Fruit fly (Drosophila melanogaster) whole organism, embryonic: ENCODE measurements around the gene CG31952.
A peak's percentile ranks its signal among the peaks of the same experiment; 100 is the strongest.

Experiments
- Ada2b ChIP-seq: fragments of 200-800 bp; sonication (Bioruptor generic); IDR thresholded peaks from 2 replicates; pipeline ENCODE4 v1.3.6; 2022; ENCODE audit warnings: missing biosample characterization, missing genetic modification characterization
- Atf6 ChIP-seq: fragments of 200-800 bp; sonication (Bioruptor generic); IDR thresholded peaks from 2 replicates; pipeline ENCODE4 v1.3.6; 2022; ENCODE audit warnings: missing biosample characterization, missing genetic modification characterization
- CG10565 ChIP-seq: fragments of 200-800 bp; sonication (Bioruptor generic); optimal IDR thresholded peaks from 3 replicates; lab custom pipeline; 2016; ENCODE audit warnings: missing biosample characterization, mild to moderate bottlenecking, missing genetic modification characterization
- CG11723 ChIP-seq: fragments of 200-800 bp; sonication (Bioruptor generic); optimal IDR thresholded peaks from 2 replicates; lab custom pipeline; 2017; ENCODE audit warnings: missing biosample characterization, mild to moderate bottlenecking, missing genetic modification characterization
- CG15514 ChIP-seq: fragments of 200-800 bp; sonication (Bioruptor generic); optimal IDR thresholded peaks from 3 replicates; lab custom pipeline; 2017; ENCODE audit warnings: missing biosample characterization, missing genetic modification characterization, mild to moderate bottlenecking, moderate library complexity, missing genetic modification reagents
- CG16813 ChIP-seq: fragments of 200-800 bp; sonication (Bioruptor generic); IDR thresholded peaks from 3 replicates; pipeline ENCODE4 v1.3.6; 2022; ENCODE audit warnings: missing biosample characterization, missing genetic modification characterization; ENCODE audit not compliant: partially characterized antibody
- CG16815 ChIP-seq: fragments of 200-800 bp; sonication (Bioruptor generic); optimal IDR thresholded peaks from 3 replicates; lab custom pipeline; 2017; ENCODE audit warnings: missing biosample characterization, mild to moderate bottlenecking, missing genetic modification characterization
- CG16863 ChIP-seq: fragments of 200-800 bp; sonication (Bioruptor generic); optimal IDR thresholded peaks from 3 replicates; lab custom pipeline; 2016; ENCODE audit warnings: missing biosample characterization, missing genetic modification characterization
- CG17328 ChIP-seq: fragments of 200-800 bp; sonication (Bioruptor generic); IDR thresholded peaks from 2 replicates; pipeline ENCODE4 v1.3.6; 2022; ENCODE audit warnings: missing biosample characterization, missing genetic modification characterization
- CG17385 ChIP-seq: fragments of 200-800 bp; sonication (Bioruptor generic); optimal IDR thresholded peaks from 3 replicates; lab custom pipeline; 2018; ENCODE audit warnings: missing biosample characterization, mild to moderate bottlenecking, missing genetic modification characterization
- CG17802 ChIP-seq: fragments of 200-800 bp; sonication (Bioruptor generic); optimal IDR thresholded peaks from 2 replicates; lab custom pipeline; 2018; ENCODE audit warnings: missing biosample characterization, mild to moderate bottlenecking, missing genetic modification characterization, moderate library complexity
- CG32532 ChIP-seq: fragments of 200-800 bp; sonication (Bioruptor generic); IDR thresholded peaks from 2 replicates; pipeline ENCODE4 v1.3.6; 2022; ENCODE audit warnings: missing biosample characterization, missing genetic modification characterization
- CG3995 ChIP-seq: fragments of 200-800 bp; sonication (Bioruptor generic); optimal IDR thresholded peaks from 3 replicates; lab custom pipeline; 2016; ENCODE audit warnings: missing biosample characterization, missing genetic modification characterization
- CG4282 ChIP-seq: fragments of 200-800 bp; sonication (Bioruptor generic); optimal IDR thresholded peaks from 2 replicates; lab custom pipeline; 2016; ENCODE audit warnings: missing biosample characterization, missing genetic modification characterization
- CG4707 ChIP-seq: fragments of 200-800 bp; sonication (Bioruptor generic); optimal IDR thresholded peaks from 2 replicates; lab custom pipeline; 2018; ENCODE audit warnings: missing biosample characterization, mild to moderate bottlenecking, missing genetic modification characterization, moderate library complexity
- CG6765 ChIP-seq: fragments of 200-800 bp; sonication (Bioruptor generic); optimal IDR thresholded peaks from 3 replicates; lab custom pipeline; 2017; ENCODE audit warnings: missing biosample characterization, mild to moderate bottlenecking, missing genetic modification characterization
- CG6791 ChIP-seq: fragments of 200-800 bp; sonication (Bioruptor generic); IDR thresholded peaks from 3 replicates; pipeline ENCODE4 v1.3.6; 2022; ENCODE audit warnings: missing biosample characterization, missing genetic modification characterization; ENCODE audit not compliant: partially characterized antibody
- CG7928 ChIP-seq: fragments of 200-800 bp; sonication (Bioruptor generic); optimal IDR thresholded peaks from 2 replicates; lab custom pipeline; 2017; ENCODE audit warnings: missing biosample characterization, mild to moderate bottlenecking, missing genetic modification characterization
- CG8089 ChIP-seq: fragments of 200-800 bp; sonication (Bioruptor generic); optimal IDR thresholded peaks from 3 replicates; lab custom pipeline; 2016; ENCODE audit warnings: missing biosample characterization, missing genetic modification characterization
- CG9797 ChIP-seq: fragments of 200-800 bp; sonication (Bioruptor generic); optimal IDR thresholded peaks from 3 replicates; lab custom pipeline; 2018; ENCODE audit warnings: missing biosample characterization, mild to moderate bottlenecking, missing genetic modification characterization
- Chrac-16 ChIP-seq: fragments of 200-800 bp; sonication (Bioruptor generic); optimal IDR thresholded peaks from 3 replicates; lab custom pipeline; 2016; ENCODE audit warnings: missing biosample characterization, missing genetic modification characterization
- Dad ChIP-seq: fragments of 200-800 bp; sonication (Bioruptor generic); optimal IDR thresholded peaks from 3 replicates; lab custom pipeline; 2016; ENCODE audit warnings: missing biosample characterization, missing genetic modification characterization
- Fer1 ChIP-seq: fragments of 200-800 bp; sonication (Bioruptor generic); optimal IDR thresholded peaks from 2 replicates; lab custom pipeline; 2017; ENCODE audit warnings: missing biosample characterization, mild to moderate bottlenecking, missing genetic modification characterization
- Kr ChIP-seq: fragments of 200-800 bp; sonication (Bioruptor generic); optimal IDR thresholded peaks from 2 replicates; lab custom pipeline; 2017; ENCODE audit warnings: missing biosample characterization, mild to moderate bottlenecking, missing genetic modification characterization
- Mrtf ChIP-seq: fragments of 200-800 bp; sonication (Bioruptor generic); IDR thresholded peaks from 3 replicates; pipeline ENCODE4 v1.3.6; 2022; ENCODE audit warnings: missing biosample characterization, missing genetic modification characterization
- Side ChIP-seq: fragments of 200-800 bp; sonication (Bioruptor generic); optimal IDR thresholded peaks from 2 replicates; lab custom pipeline; 2016; ENCODE audit warnings: missing biosample characterization, missing genetic modification characterization
- Sox100B ChIP-seq: fragments of 200-800 bp; sonication (Bioruptor generic); optimal IDR thresholded peaks from 3 replicates; lab custom pipeline; 2018; ENCODE audit warnings: missing biosample characterization, mild to moderate bottlenecking, missing genetic modification characterization
- al ChIP-seq: fragments of 200-800 bp; sonication (Bioruptor generic); IDR thresholded peaks from 2 replicates; pipeline ENCODE4 v1.3.6; 2022; ENCODE audit warnings: missing biosample characterization, missing genetic modification characterization
- dan ChIP-seq: fragments of 200-800 bp; sonication (Bioruptor generic); IDR thresholded peaks from 2 replicates; pipeline ENCODE4 v1.3.6; 2022; ENCODE audit warnings: missing biosample characterization, missing genetic modification characterization
- disco-r ChIP-seq: fragments of 200-800 bp; sonication (Bioruptor generic); optimal IDR thresholded peaks from 2 replicates; lab custom pipeline; 2016; ENCODE audit warnings: missing biosample characterization, missing genetic modification characterization
- dysf ChIP-seq: fragments of 200-800 bp; sonication (Bioruptor generic); IDR thresholded peaks from 3 replicates; pipeline ENCODE4 v1.3.6; 2022; ENCODE audit warnings: missing biosample characterization, missing genetic modification characterization
- esg ChIP-seq: fragments of 200-800 bp; sonication (Bioruptor generic); conservative IDR thresholded peaks from 2 replicates; pipeline ENCODE4 v1.3.6; 2022; ENCODE audit warnings: missing biosample characterization, missing genetic modification characterization
- fd3F ChIP-seq: fragments of 200-800 bp; sonication (Bioruptor generic); optimal IDR thresholded peaks from 2 replicates; lab custom pipeline; 2018; ENCODE audit warnings: missing biosample characterization, mild to moderate bottlenecking, missing genetic modification characterization, moderate library complexity
- fd64A ChIP-seq: fragments of 200-800 bp; sonication (Bioruptor generic); optimal IDR thresholded peaks from 3 replicates; lab custom pipeline; 2018; ENCODE audit warnings: missing biosample characterization, mild to moderate bottlenecking, missing genetic modification characterization
- fu2 ChIP-seq: fragments of 200-800 bp; sonication (Bioruptor generic); optimal IDR thresholded peaks from 2 replicates; lab custom pipeline; 2016; ENCODE audit warnings: missing biosample characterization, missing genetic modification characterization
- gsb-n ChIP-seq: fragments of 200-800 bp; sonication (Bioruptor generic); optimal IDR thresholded peaks from 3 replicates; lab custom pipeline; 2018; ENCODE audit warnings: missing biosample characterization, mild to moderate bottlenecking, missing genetic modification characterization
- kni ChIP-seq: fragments of 200-800 bp; sonication (Bioruptor generic); optimal IDR thresholded peaks from 3 replicates; lab custom pipeline; 2017; ENCODE audit warnings: mild to moderate bottlenecking, missing biosample characterization, missing genetic modification reagents, missing genetic modification characterization
- knrl ChIP-seq: fragments of 200-800 bp; sonication (Bioruptor generic); IDR thresholded peaks from 3 replicates; pipeline ENCODE4 v1.3.6; 2022; ENCODE audit warnings: missing biosample characterization, missing genetic modification characterization; ENCODE audit not compliant: partially characterized antibody
- lmd ChIP-seq: fragments of 200-800 bp; sonication (Bioruptor generic); IDR thresholded peaks from 2 replicates; pipeline ENCODE4 v1.3.6; 2022; ENCODE audit warnings: missing biosample characterization, missing genetic modification characterization
- mam ChIP-seq: fragments of 200-800 bp; sonication (Bioruptor generic); optimal IDR thresholded peaks from 3 replicates; lab custom pipeline; 2016; ENCODE audit warnings: missing biosample characterization, missing genetic modification characterization
- mirr ChIP-seq: fragments of 200-800 bp; sonication (Bioruptor generic); optimal IDR thresholded peaks from 3 replicates; lab custom pipeline; 2018; ENCODE audit warnings: missing biosample characterization, mild to moderate bottlenecking, missing genetic modification characterization
- pan ChIP-seq, 4 experiments: fragments of >200 bp in 3 of 4; fragments of 200-800 bp in 1 of 4; sonication (Bioruptor generic) in 1 of 4; optimal IDR thresholded peaks in 3 of 4; IDR thresholded peaks in 1 of 4; 2 replicates each; pipeline versions ENCODE4 v1.3.6 to Lab custom; 2017 to 2022; ENCODE audit warnings: missing biosample characterization in 2 of 4, missing genetic modification characterization in 2 of 4, mixed read lengths in 1 of 4
- peb ChIP-seq: fragments of 200-800 bp; sonication (Bioruptor generic); IDR thresholded peaks from 2 replicates; pipeline ENCODE4 v1.3.6; 2022; ENCODE audit warnings: missing biosample characterization, missing genetic modification characterization
- pros ChIP-seq: fragments of 200-800 bp; sonication (Bioruptor generic); optimal IDR thresholded peaks from 3 replicates; lab custom pipeline; 2019; ENCODE audit warnings: missing biosample characterization, mild to moderate bottlenecking, missing genetic modification characterization, moderate library complexity
- row ChIP-seq: fragments of 200-800 bp; sonication (Bioruptor generic); IDR thresholded peaks from 3 replicates; pipeline ENCODE4 v1.3.6; 2022; ENCODE audit warnings: missing biosample characterization, missing genetic modification characterization
- sd ChIP-seq: fragments of 200-800 bp; sonication (Bioruptor generic); optimal IDR thresholded peaks from 3 replicates; lab custom pipeline; 2018; ENCODE audit warnings: missing biosample characterization, mild to moderate bottlenecking, missing genetic modification characterization, moderate library complexity
- sisA ChIP-seq: fragments of 200-800 bp; sonication (Bioruptor generic); IDR thresholded peaks from 2 replicates; pipeline ENCODE4 v1.3.6; 2022; ENCODE audit warnings: missing biosample characterization, missing genetic modification characterization
- tll ChIP-seq, 2 experiments: fragments of 200-800 bp in 1 of 2; fragments of >200 bp in 1 of 2; sonication (Bioruptor generic) in 1 of 2; optimal IDR thresholded peaks; 2 replicates each; lab custom pipeline; 2017 to 2019; ENCODE audit warnings: missing biosample characterization in 2 of 2, missing genetic modification characterization in 2 of 2, mild to moderate bottlenecking in 1 of 2, moderate library complexity in 1 of 2
- zfh1 ChIP-seq: fragments of 200-800 bp; sonication (Bioruptor generic); IDR thresholded peaks from 3 replicates; pipeline ENCODE4 v1.3.6; 2022; ENCODE audit warnings: missing biosample characterization, missing genetic modification characterization
- zfh2 ChIP-seq: fragments of 200-800 bp; sonication (Bioruptor generic); optimal IDR thresholded peaks from 2 replicates; lab custom pipeline; 2016; ENCODE audit warnings: missing biosample characterization, missing genetic modification characterization

CG31952 gene

DNA sequence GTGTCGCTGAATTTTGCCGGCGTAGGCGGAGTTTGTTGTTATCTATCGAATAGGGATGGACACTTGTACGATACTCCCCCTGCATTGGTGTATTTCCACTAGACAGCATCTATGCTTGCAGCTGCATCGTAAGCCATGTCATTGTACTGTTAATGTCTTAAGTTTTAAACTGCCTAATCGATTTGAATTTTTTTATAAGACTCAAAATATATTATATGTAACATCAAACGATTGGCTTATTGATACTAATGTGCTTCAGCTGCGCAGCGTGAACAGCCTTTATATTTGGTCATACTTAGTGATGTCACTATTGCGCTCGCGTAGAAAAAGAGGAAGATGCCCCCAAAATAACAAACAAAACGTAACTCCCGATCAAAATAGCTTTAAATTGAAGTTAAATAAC, 39.8 kb upstream of the CG31952 start, which contains the start of the genes CG9662 and Ptpa (continued):
- TF ChIP-seq Chrac-16 (GFP tag; lab: Kevin White, UChicago): peak; percentile 86
- TF ChIP-seq CG17385 (GFP tag; lab: Kevin White, UChicago): peak; percentile 91
- no peak for TF ChIP-seq pros (GFP tag; lab: Kevin White, UChicago)
- peak; percentile 62 for TF ChIP-seq CG4282 (GFP tag; lab: Kevin White, UChicago)
- TF ChIP-seq esg (GFP tag; lab: Robert Waterston, UW): peak; percentile 85
- peak; percentile 72 for TF ChIP-seq dan (GFP tag; lab: Robert Waterston, UW)
- TF ChIP-seq sisA (GFP tag; lab: Robert Waterston, UW): peak; percentile 92
- TF ChIP-seq CG16863 (GFP tag; lab: Kevin White, UChicago): peak; percentile 72
- peak; percentile 88 for TF ChIP-seq lmd (GFP tag; lab: Robert Waterston, UW)
- TF ChIP-seq peb (GFP tag; lab: Robert Waterston, UW): peak; percentile 67
- TF ChIP-seq CG16813: peak; percentile 97
- peak; percentile 98 for TF ChIP-seq knrl (GFP tag; lab: Robert Waterston, UW)
- no peak for TF ChIP-seq Sox100B (GFP tag; lab: Kevin White, UChicago)
- peak; percentile 89 for TF ChIP-seq zfh2 (GFP tag; lab: Kevin White, UChicago)
- TF ChIP-seq fd3F (GFP tag; lab: Kevin White, UChicago): peak; percentile 57
- TF ChIP-seq pan (optimal IDR thresholded peaks at IDR 0.05; lab: Kevin White, UChicago): no peak
- TF ChIP-seq pan (GFP tag; optimal IDR thresholded peaks at IDR 0.05 in 1 of 2, IDR thresholded peaks at IDR 0.05 in 1 of 2): peak in 1 of 2 experiments; percentile 77
- TF ChIP-seq row (GFP tag; lab: Robert Waterston, UW): peak; percentile 98
- peak; percentile 49 for TF ChIP-seq disco-r
- TF ChIP-seq dysf: peak; percentile 90
- TF ChIP-seq CG6765 (GFP tag; lab: Kevin White, UChicago): no peak
- no peak for TF ChIP-seq mirr (GFP tag; lab: Kevin White, UChicago)
- TF ChIP-seq Side (GFP tag; lab: Kevin White, UChicago): peak; percentile 74
- no peak for TF ChIP-seq CG4707 (GFP tag; lab: Kevin White, UChicago)
- TF ChIP-seq zfh1: peak; percentile 80
- peak; percentile 66 for TF ChIP-seq CG17328 (GFP tag; lab: Robert Waterston, UW)
- TF ChIP-seq al (GFP tag; lab: Robert Waterston, UW): peak; percentile 73
- TF ChIP-seq CG3995 (GFP tag; lab: Kevin White, UChicago): peak; percentile 59
- TF ChIP-seq kni (GFP tag; lab: Kevin White, UChicago): no peak
- peak; percentile 93 for TF ChIP-seq mam (GFP tag; lab: Kevin White, UChicago)
- peak; percentile 72 for TF ChIP-seq Mrtf (GFP tag; lab: Robert Waterston, UW)
- TF ChIP-seq Atf6 (GFP tag; lab: Robert Waterston, UW): peak; percentile 79
- TF ChIP-seq CG10565 (GFP tag; lab: Kevin White, UChicago): no peak
- no peak for TF ChIP-seq gsb-n (tag; lab: Kevin White, UChicago)
- TF ChIP-seq CG9797 (GFP tag; lab: Kevin White, UChicago): peak; percentile 89
- no peak for TF ChIP-seq Kr (GFP tag; lab: Kevin White, UChicago)
- peak in 1 of 2 experiments; percentile 81 for TF ChIP-seq tll (GFP tag; optimal IDR thresholded peaks at IDR 0.05; lab: Kevin White, UChicago)
- TF ChIP-seq CG16815 (GFP tag; lab: Kevin White, UChicago): peak; percentile 84
- peak; percentile 80 for TF ChIP-seq Ada2b (GFP tag; lab: Robert Waterston, UW)
- TF ChIP-seq Dad (GFP tag; lab: Kevin White, UChicago): peak; percentile 84
- peak; percentile 80 for TF ChIP-seq CG32532 (GFP tag; lab: Robert Waterston, UW)
- no peak for TF ChIP-seq CG11723 (GFP tag; lab: Kevin White, UChicago)
- TF ChIP-seq CG8089 (GFP tag; lab: Kevin White, UChicago): peak; percentile 70
- TF ChIP-seq fu2: peak; percentile 80
- TF ChIP-seq CG7928 (GFP tag; lab: Kevin White, UChicago): peak; percentile 57
- peak; percentile 75; the same call in 2 of the 3 replicates for TF ChIP-seq CG6791 (GFP tag; lab: Robert Waterston, UW)
- no peak for TF ChIP-seq Fer1 (GFP tag; lab: Kevin White, UChicago)
- TF ChIP-seq CG15514 (GFP tag; lab: Kevin White, UChicago): peak; percentile 68
- no peak for TF ChIP-seq sd (tag; lab: Kevin White, UChicago)
- peak; percentile 94 for TF ChIP-seq CG17802 (tag; lab: Kevin White, UChicago)
- TF ChIP-seq fd64A (GFP tag; lab: Kevin White, UChicago): no peak
